Fruit fly (Drosophila melanogaster) whole organism, embryonic: Measurements from ENCODE around the gene mwh.

Source experiments
- Antp ChIP-seq: fragments of 200-800 bp; sonication (Bioruptor generic); optimal IDR thresholded peaks from 3 replicates; lab custom pipeline; 2016; ENCODE audit warnings: missing biosample characterization, missing genetic modification characterization
- Bgb ChIP-seq: fragments of 200-800 bp; sonication (Bioruptor generic); IDR thresholded peaks from 2 replicates; pipeline ENCODE4 v1.3.6; 2022; ENCODE audit warnings: missing biosample characterization, missing genetic modification characterization; ENCODE audit not compliant: partially characterized antibody
- Blimp-1 ChIP-seq: fragments of 200-800 bp; sonication (Bioruptor generic); optimal IDR thresholded peaks from 3 replicates; lab custom pipeline; 2018; ENCODE audit warnings: missing biosample characterization, missing genetic modification characterization, mild to moderate bottlenecking, moderate library complexity, missing genetic modification reagents
- CG1024 ChIP-seq: fragments of 200-800 bp; sonication (Bioruptor generic); IDR thresholded peaks from 2 replicates; pipeline ENCODE4 v1.3.6; 2022; ENCODE audit warnings: missing biosample characterization, missing genetic modification characterization
- CG10565 ChIP-seq: fragments of 200-800 bp; sonication (Bioruptor generic); optimal IDR thresholded peaks from 3 replicates; lab custom pipeline; 2016; ENCODE audit warnings: missing biosample characterization, mild to moderate bottlenecking, missing genetic modification characterization
- CG13287 ChIP-seq: fragments of 200-800 bp; sonication (Bioruptor generic); IDR thresholded peaks from 2 replicates; pipeline ENCODE4 v1.3.6; 2022; ENCODE audit warnings: missing biosample characterization, missing genetic modification characterization; ENCODE audit not compliant: partially characterized antibody
- CG14050 ChIP-seq: fragments of 200-800 bp; sonication (Bioruptor generic); IDR thresholded peaks from 3 replicates; pipeline ENCODE4 v1.3.6; 2022; ENCODE audit warnings: missing biosample characterization, missing genetic modification characterization
- CG15514 ChIP-seq: fragments of 200-800 bp; sonication (Bioruptor generic); optimal IDR thresholded peaks from 3 replicates; lab custom pipeline; 2017; ENCODE audit warnings: missing biosample characterization, missing genetic modification characterization, mild to moderate bottlenecking, moderate library complexity, missing genetic modification reagents
- CG16815 ChIP-seq: fragments of 200-800 bp; sonication (Bioruptor generic); optimal IDR thresholded peaks from 3 replicates; lab custom pipeline; 2017; ENCODE audit warnings: missing biosample characterization, mild to moderate bottlenecking, missing genetic modification characterization
- CG17912 ChIP-seq: fragments of 200-800 bp; sonication (Bioruptor generic); optimal IDR thresholded peaks from 2 replicates; lab custom pipeline; 2018; ENCODE audit warnings: missing biosample characterization, mild to moderate bottlenecking, missing genetic modification characterization
- CG31224 ChIP-seq: fragments of 200-800 bp; sonication (Bioruptor generic); IDR thresholded peaks from 2 replicates; pipeline ENCODE4 v1.3.6; 2022; ENCODE audit warnings: missing biosample characterization, missing genetic modification characterization
- CG34422 ChIP-seq: fragments of 200-800 bp; sonication (Bioruptor generic); IDR thresholded peaks from 3 replicates; pipeline ENCODE4 v1.3.6; 2022; ENCODE audit warnings: missing biosample characterization, missing genetic modification characterization
- CG4360 ChIP-seq: fragments of 200-800 bp; sonication (Bioruptor generic); IDR thresholded peaks from 2 replicates; pipeline ENCODE4 v1.3.6; 2022; ENCODE audit warnings: missing biosample characterization, missing genetic modification characterization
- CG7556 ChIP-seq: fragments of 200-800 bp; sonication (Bioruptor generic); optimal IDR thresholded peaks from 2 replicates; lab custom pipeline; 2017; ENCODE audit warnings: missing biosample characterization, mild to moderate bottlenecking, missing genetic modification characterization
- CG7839 ChIP-seq: fragments of 200-800 bp; sonication (Bioruptor generic); optimal IDR thresholded peaks from 3 replicates; lab custom pipeline; 2018; ENCODE audit warnings: missing biosample characterization, mild to moderate bottlenecking, missing genetic modification characterization, moderate library complexity
- CG8290 ChIP-seq, 3 experiments: fragments of 200-800 bp; sonication (Bioruptor generic); optimal IDR thresholded peaks; 2 replicates each; lab custom pipeline; 2016 to 2019; ENCODE audit warnings: missing biosample characterization in 3 of 3, missing genetic modification characterization in 3 of 3, mild to moderate bottlenecking in 2 of 3, moderate library complexity in 1 of 3
- CG8478 ChIP-seq: fragments of >200 bp; optimal IDR thresholded peaks from 2 replicates; lab custom pipeline; 2018
- Deaf1 ChIP-seq: fragments of 200-800 bp; optimal IDR thresholded peaks from 3 replicates; lab custom pipeline; 2019; ENCODE audit warnings: missing biosample characterization, mild to moderate bottlenecking, missing genetic modification characterization, moderate library complexity
- HLHmδ ChIP-seq: fragments of 200-800 bp; sonication (Bioruptor generic); optimal IDR thresholded peaks from 2 replicates; lab custom pipeline; 2018; ENCODE audit warnings: missing biosample characterization, mild to moderate bottlenecking, missing genetic modification characterization, moderate library complexity
- Hsf ChIP-seq: fragments of 200-800 bp; sonication (Bioruptor generic); optimal IDR thresholded peaks from 3 replicates; lab custom pipeline; 2016; ENCODE audit warnings: missing biosample characterization, missing genetic modification characterization
- Jarid2 ChIP-seq: fragments of 200-800 bp; sonication (Bioruptor generic); optimal IDR thresholded peaks from 3 replicates; lab custom pipeline; 2017; ENCODE audit warnings: mild to moderate bottlenecking, missing biosample characterization, missing genetic modification reagents, missing genetic modification characterization
- Max ChIP-seq: fragments of 200-800 bp; sonication (Bioruptor generic); optimal IDR thresholded peaks from 2 replicates; lab custom pipeline; 2016; ENCODE audit warnings: missing biosample characterization, mild to moderate bottlenecking, missing genetic modification characterization
- Med ChIP-seq: fragments of 200-800 bp; sonication (Bioruptor generic); peaks from one replicate; lab custom pipeline; 2016; ENCODE audit warnings: missing biosample characterization, missing genetic modification characterization, mild to moderate bottlenecking, inconsistent platforms, moderate library complexity
- Opbp ChIP-seq: fragments of 200-800 bp; sonication (Bioruptor generic); IDR thresholded peaks from 3 replicates; pipeline ENCODE4 v1.3.6; 2022; ENCODE audit warnings: missing biosample characterization, missing genetic modification characterization; ENCODE audit not compliant: partially characterized antibody
- Sry-δ ChIP-seq: fragments of 200-800 bp; sonication (Bioruptor generic); optimal IDR thresholded peaks from 2 replicates; lab custom pipeline; 2016; ENCODE audit warnings: missing biosample characterization, missing genetic modification characterization
- Ssrp ChIP-seq: fragments of 200-800 bp; sonication (Bioruptor generic); optimal IDR thresholded peaks from 2 replicates; lab custom pipeline; 2018; ENCODE audit warnings: missing biosample characterization, mild to moderate bottlenecking, missing genetic modification characterization, moderate library complexity
- Trl ChIP-seq, 3 experiments: fragments of >200 bp in 2 of 3; fragments of 200-800 bp in 1 of 3; sonication (Bioruptor generic) in 1 of 3; optimal IDR thresholded peaks; 2 replicates in 1 of 3; 3 replicates in 2 of 3; lab custom pipeline; 2016 to 2017; ENCODE audit warnings: missing biosample characterization in 1 of 3, missing genetic modification characterization in 1 of 3
- abd-A ChIP-seq: fragments of 200-800 bp; sonication (Bioruptor generic); optimal IDR thresholded peaks from 3 replicates; lab custom pipeline; 2019; ENCODE audit warnings: missing biosample characterization, mild to moderate bottlenecking, missing genetic modification characterization, moderate library complexity
- bbx ChIP-seq: fragments of 200-800 bp; sonication (Bioruptor generic); IDR thresholded peaks from 2 replicates; pipeline ENCODE4 v1.3.6; 2022; ENCODE audit warnings: missing biosample characterization, missing genetic modification characterization; ENCODE audit not compliant: partially characterized antibody
- bcd ChIP-seq: fragments of 200-800 bp; sonication (Bioruptor generic); optimal IDR thresholded peaks from 2 replicates; lab custom pipeline; 2017; ENCODE audit warnings: missing biosample characterization, mild to moderate bottlenecking, missing genetic modification characterization
- br ChIP-seq: fragments of >200 bp; optimal IDR thresholded peaks from 2 replicates; lab custom pipeline; 2017
- chinmo ChIP-seq: fragments of 200-800 bp; sonication (Bioruptor generic); IDR thresholded peaks from 4 replicates; pipeline ENCODE4 v1.3.6; 2022; ENCODE audit warnings: missing biosample characterization, missing genetic modification characterization; ENCODE audit not compliant: partially characterized antibody
- ci ChIP-seq: fragments of 200-800 bp; sonication (Bioruptor generic); IDR thresholded peaks from 3 replicates; pipeline ENCODE4 v1.3.6; 2022; ENCODE audit warnings: missing biosample characterization, missing genetic modification characterization
- crol ChIP-seq: fragments of 200-800 bp; sonication (Bioruptor generic); IDR thresholded peaks from 2 replicates; pipeline ENCODE4 v1.3.6; 2022; ENCODE audit warnings: missing biosample characterization, missing genetic modification characterization
- exex ChIP-seq: fragments of 200-800 bp; sonication (Bioruptor generic); optimal IDR thresholded peaks from 4 replicates; lab custom pipeline; 2018; ENCODE audit warnings: missing biosample characterization, mild to moderate bottlenecking, missing genetic modification characterization, moderate library complexity
- fd96Cb ChIP-seq: fragments of 200-800 bp; sonication (Bioruptor generic); optimal IDR thresholded peaks from 2 replicates; lab custom pipeline; 2018; ENCODE audit warnings: missing biosample characterization, mild to moderate bottlenecking, missing genetic modification characterization, moderate library complexity
- grau ChIP-seq: fragments of 200-800 bp; optimal IDR thresholded peaks from 3 replicates; lab custom pipeline; 2019; ENCODE audit warnings: missing biosample characterization, mild to moderate bottlenecking, missing genetic modification characterization, moderate library complexity
- lola ChIP-seq, 3 experiments: fragments of >200 bp in 2 of 3; fragments of 200-800 bp in 1 of 3; sonication (Bioruptor generic) in 1 of 3; optimal IDR thresholded peaks; 2 replicates each; lab custom pipeline; 2017 to 2019; ENCODE audit warnings: missing biosample characterization in 3 of 3, missing genetic modification characterization in 3 of 3, mild to moderate bottlenecking in 1 of 3, moderate library complexity in 1 of 3
- nerfin-2 ChIP-seq: fragments of 200-800 bp; sonication (Bioruptor generic); IDR thresholded peaks from 2 replicates; pipeline ENCODE4 v1.3.6; 2022; ENCODE audit warnings: missing biosample characterization, missing genetic modification characterization; ENCODE audit not compliant: partially characterized antibody
- pros ChIP-seq: fragments of 200-800 bp; sonication (Bioruptor generic); optimal IDR thresholded peaks from 3 replicates; lab custom pipeline; 2019; ENCODE audit warnings: missing biosample characterization, mild to moderate bottlenecking, missing genetic modification characterization, moderate library complexity
- row ChIP-seq: fragments of 200-800 bp; sonication (Bioruptor generic); IDR thresholded peaks from 3 replicates; pipeline ENCODE4 v1.3.6; 2022; ENCODE audit warnings: missing biosample characterization, missing genetic modification characterization
- sens ChIP-seq: fragments of 200-800 bp; sonication (Bioruptor generic); peaks from one replicate; lab custom pipeline; 2016; ENCODE audit warnings: missing biosample characterization, missing genetic modification characterization
- tll ChIP-seq, 2 experiments: fragments of 200-800 bp in 1 of 2; fragments of >200 bp in 1 of 2; sonication (Bioruptor generic) in 1 of 2; optimal IDR thresholded peaks; 2 replicates each; lab custom pipeline; 2017 to 2019; ENCODE audit warnings: missing biosample characterization in 2 of 2, missing genetic modification characterization in 2 of 2, mild to moderate bottlenecking in 1 of 2, moderate library complexity in 1 of 2
- tna ChIP-seq: fragments of 200-800 bp; sonication (Bioruptor generic); IDR thresholded peaks from 2 replicates; pipeline ENCODE4 v1.3.6; 2022; ENCODE audit warnings: missing biosample characterization, missing genetic modification characterization; ENCODE audit not compliant: partially characterized antibody
- vvl ChIP-seq: fragments of 200-800 bp; sonication (Bioruptor generic); IDR thresholded peaks from 2 replicates; pipeline ENCODE4 v1.3.6; 2022; ENCODE audit warnings: missing biosample characterization, missing genetic modification characterization
- yki ChIP-seq: fragments of >200 bp; optimal IDR thresholded peaks from 3 replicates; lab custom pipeline; 2018
- zen2 ChIP-seq: fragments of 200-800 bp; sonication (Bioruptor generic); IDR thresholded peaks from 3 replicates; pipeline ENCODE4 v1.3.6; 2022; ENCODE audit warnings: missing biosample characterization, missing genetic modification characterization; ENCODE audit not compliant: partially characterized antibody

Gene mwh

dm6 chr3L:1208206-1208605 lies 7.6 kb downstream of the mwh start (continued):
- 0 out of 2 replicates have a peak, but pooled peaks have one; percentile 17 for TF ChIP-seq Bgb (GFP tag; lab: Robert Waterston, UW)
- peak; percentile 98 for TF ChIP-seq Deaf1 (tag; lab: Kevin White, UChicago)
- no peak for TF ChIP-seq fd96Cb (tag; lab: Kevin White, UChicago)
- TF ChIP-seq Max (GFP tag; lab: Kevin White, UChicago) = no peak
- TF ChIP-seq grau (tag; lab: Kevin White, UChicago) = no peak
- peak; percentile 43 for TF ChIP-seq Blimp-1 (GFP tag; lab: Kevin White, UChicago)
- TF ChIP-seq nerfin-2 = no peak
- peak; percentile 57 to 59 for TF ChIP-seq Trl (optimal IDR thresholded peaks at IDR 0.05; lab: Kevin White, UChicago)
- TF ChIP-seq Trl (GFP tag; optimal IDR thresholded peaks at IDR 0.05; lab: Kevin White, UChicago) = no peak
- no peak for TF ChIP-seq crol (GFP tag; lab: Robert Waterston, UW)
- TF ChIP-seq CG8478 (lab: Kevin White, UChicago) = peak; percentile 13
- TF ChIP-seq Sry-δ (GFP tag; lab: Kevin White, UChicago) = no peak
- peak; percentile 41; the same call in 1 of the 2 replicates for TF ChIP-seq vvl (GFP tag; lab: Robert Waterston, UW)
- TF ChIP-seq zen2 (GFP tag; lab: Robert Waterston, UW) = 0 out of 3 replicates have a peak, but pooled peaks have one; percentile 30
- no peak for TF ChIP-seq CG10565 (GFP tag; lab: Kevin White, UChicago)
- peak; percentile 28 for TF ChIP-seq bcd
- TF ChIP-seq CG8290 (GFP tag; optimal IDR thresholded peaks at IDR 0.05; lab: Kevin White, UChicago) = no peak
- peak in 1 of 2 experiments; percentile 7 for TF ChIP-seq CG8290 (tag; optimal IDR thresholded peaks at IDR 0.05; lab: Kevin White, UChicago)
- TF ChIP-seq Jarid2 (GFP tag; lab: Kevin White, UChicago) = peak; percentile 84
- TF ChIP-seq chinmo = peak; percentile 77; the same call in 2 of the 4 replicates
- TF ChIP-seq bbx = 0 out of 2 replicates have a peak, but pooled peaks have one; percentile 25
- TF ChIP-seq sens = no peak
- no peak for TF ChIP-seq Ssrp
- peak; percentile 32; the same call in 1 of the 2 replicates for TF ChIP-seq CG13287
- 0 out of 2 replicates have a peak, but pooled peaks have one; percentile 37 for TF ChIP-seq tna
- TF ChIP-seq row (GFP tag; lab: Robert Waterston, UW) = no peak
- TF ChIP-seq HLHmδ = peak; percentile 8
- no peak for TF ChIP-seq br
- 0 out of 3 replicates have a peak, but pooled peaks have one; percentile 45 for TF ChIP-seq CG34422
- 0 out of 3 replicates have a peak, but pooled peaks have one; percentile 48 for TF ChIP-seq Opbp (GFP tag; lab: Robert Waterston, UW)
- TF ChIP-seq pros (GFP tag; lab: Kevin White, UChicago) = peak; percentile 28
- peak; percentile 52; the same call in 1 of the 3 replicates for TF ChIP-seq ci
- TF ChIP-seq yki (lab: Kevin White, UChicago) = no peak
- TF ChIP-seq lola (GFP tag; optimal IDR thresholded peaks at IDR 0.05; lab: Kevin White, UChicago) = no peak
- TF ChIP-seq Med (GFP tag; lab: Kevin White, UChicago) = peak; percentile 51
- no peak for TF ChIP-seq Antp (GFP tag; lab: Kevin White, UChicago)
- TF ChIP-seq, all 482 proteins: peak for 24

dm6 chr3L:1211096-1211495 lies 10.5 kb downstream of the mwh start, which contains the start of gene LysD:
Gene LysD, minus strand, starts transcription at chr3L:1211196.
- TF ChIP-seq CG15514 (GFP tag; lab: Kevin White, UChicago) (no peak), exex (tag; lab: Kevin White, UChicago) (peak; percentile 1)

dm6 chr3L:1212113-1212512 lies 11.5 kb downstream of the mwh start:
- TF ChIP-seq Blimp-1 (GFP tag; lab: Kevin White, UChicago) = peak; percentile 93
- peak; percentile 3 for TF ChIP-seq abd-A (tag; lab: Kevin White, UChicago)
- no peak for TF ChIP-seq CG7556 (GFP tag; lab: Kevin White, UChicago)
- no peak for TF ChIP-seq Hsf (GFP tag; lab: Kevin White, UChicago)
- no peak for TF ChIP-seq CG17912 (GFP tag; lab: Kevin White, UChicago)
- no peak for TF ChIP-seq CG16815 (GFP tag; lab: Kevin White, UChicago)
- TF ChIP-seq tll (GFP tag; optimal IDR thresholded peaks at IDR 0.05; lab: Kevin White, UChicago) = no peak
- TF ChIP-seq CG31224 (GFP tag; lab: Robert Waterston, UW) = no peak
- TF ChIP-seq vvl (GFP tag; lab: Robert Waterston, UW) = peak; percentile 67; the same call in 1 of the 2 replicates
- no peak for TF ChIP-seq CG14050
- TF ChIP-seq CG7839 (tag; lab: Kevin White, UChicago) = no peak
- no peak for TF ChIP-seq CG1024 (GFP tag; lab: Robert Waterston, UW)
- TF ChIP-seq CG4360 (GFP tag; lab: Robert Waterston, UW) = no peak
- no peak for TF ChIP-seq nerfin-2
